Worm (Caenorhabditis elegans) whole organism, midembryonic: ENCODE results near the gene Y17G7B.21.
A peak's percentile ranks its signal among the peaks of the same experiment; 100 is the strongest.

Experiments
- T22C8.4 ChIP-seq: fragments of 200-800 bp; sonication (Bioruptor generic); IDR thresholded peaks from 2 replicates; pipeline ENCODE4 v1.3.6; 2022; ENCODE audit warnings: missing genetic modification characterization, missing compliant biosample characterization
- cog-1 ChIP-seq: sonication (generic microtip); optimal IDR thresholded peaks from 2 replicates; lab custom pipeline; 2016; ENCODE audit warnings: missing genetic modification characterization, missing compliant biosample characterization
- flt-1 ChIP-seq: fragments of 200-800 bp; sonication (Bioruptor generic); IDR thresholded peaks from 2 replicates; pipeline ENCODE4 v1.3.6; 2022; ENCODE audit warnings: missing genetic modification characterization, missing compliant biosample characterization
- klf-2 ChIP-seq: fragments of 200-800 bp; sonication (Bioruptor generic); conservative IDR thresholded peaks from 2 replicates; pipeline ENCODE4 v1.3.6; 2022; ENCODE audit warnings: missing genetic modification reagents, missing genetic modification characterization, missing compliant biosample characterization
- med-1 ChIP-seq: sonication (generic microtip); optimal IDR thresholded peaks from 2 replicates; lab custom pipeline; 2017; ENCODE audit warnings: missing genetic modification characterization, mild to moderate bottlenecking, missing compliant biosample characterization, antibody characterized with exemption, missing genetic modification reagents; ENCODE audit not compliant: insufficient read depth
- ref-1 ChIP-seq: fragments of 200-800 bp; sonication (Bioruptor generic); conservative IDR thresholded peaks from 2 replicates; pipeline ENCODE4 v1.3.6; 2022; ENCODE audit warnings: missing genetic modification reagents, missing genetic modification characterization, missing compliant biosample characterization
- tab-1 ChIP-seq: fragments of 200-800 bp; sonication (Bioruptor generic); IDR thresholded peaks from 2 replicates; pipeline ENCODE4 v1.3.6; 2022; ENCODE audit warnings: missing genetic modification characterization, missing compliant biosample characterization
- ztf-23 ChIP-seq: fragments of 200-800 bp; sonication (Bioruptor generic); IDR thresholded peaks from 2 replicates; pipeline ENCODE4 v1.3.6; 2022; ENCODE audit warnings: missing genetic modification reagents, missing genetic modification characterization, missing compliant biosample characterization
- ztf-29 ChIP-seq: fragments of 200-800 bp; sonication (Bioruptor generic); IDR thresholded peaks from 2 replicates; pipeline ENCODE4 v1.3.6; 2022; ENCODE audit warnings: missing genetic modification reagents, missing genetic modification characterization, missing compliant biosample characterization

Gene Y17G7B.21

DNA sequence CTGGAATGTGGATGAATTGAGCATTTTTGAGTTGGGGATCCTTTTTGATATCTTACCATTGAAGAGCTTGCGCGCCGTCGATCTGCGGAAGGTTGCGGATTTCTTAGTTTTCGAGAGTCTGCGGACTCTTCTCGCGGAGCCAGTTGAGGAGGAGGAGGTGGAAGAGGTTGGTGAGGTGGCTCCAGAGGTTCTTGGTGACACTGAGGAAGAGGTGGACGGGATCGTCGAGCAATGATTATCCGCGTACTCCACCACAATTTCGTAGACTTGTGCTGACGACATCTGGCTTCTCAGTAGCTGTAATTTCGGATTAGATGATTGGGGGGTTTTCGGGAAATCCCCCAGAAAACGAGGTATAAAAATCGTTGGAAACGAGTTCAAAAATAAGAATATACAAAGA is at the start of gene Y17G7B.21:
Gene Y17G7B.21 (minus strand): TSS at position 299 of the 400 bp plus-strand sequence.
- 0 out of 2 replicates have a peak, but pooled peaks have one; percentile 50 for TF ChIP-seq flt-1 (GFP tag; lab: Robert Waterston, UW)
- no peak for TF ChIP-seq med-1 (GFP tag; lab: Kevin White, UChicago)
- no peak for TF ChIP-seq klf-2
- TF ChIP-seq T22C8.4 (GFP tag; lab: Robert Waterston, UW): no peak

DNA sequence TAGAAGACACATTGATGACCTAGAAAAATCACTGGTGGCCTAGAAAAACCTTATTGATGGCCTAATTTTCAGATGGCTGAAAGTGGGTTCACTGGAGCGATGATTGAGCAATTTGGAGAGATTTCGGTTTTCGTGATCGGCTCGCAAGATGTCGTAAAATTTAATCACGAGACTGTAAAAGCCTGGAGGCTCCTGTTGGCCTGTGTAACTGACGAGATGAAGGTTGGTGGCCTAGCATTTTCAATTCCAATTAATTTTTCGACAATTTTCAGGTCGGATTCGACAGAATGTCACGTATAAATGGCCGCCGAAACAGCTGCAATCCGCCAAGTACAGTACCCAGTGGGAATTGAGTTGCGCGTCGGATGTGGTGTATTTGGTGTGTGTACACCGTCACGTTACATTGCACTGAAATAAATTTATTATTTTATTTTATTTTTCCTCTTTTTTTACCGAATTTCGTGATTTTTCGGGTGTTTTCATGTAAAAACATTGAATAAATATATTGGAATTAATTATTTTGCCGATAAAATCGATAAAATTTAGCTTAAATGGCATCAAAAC is 45.9 kb upstream of the Y17G7B.21 start, which contains the start of gene Y17G7B.12:
Gene Y17G7B.12 (plus strand): TSS at position 547 of the 564 bp plus-strand sequence.
- TF ChIP-seq ref-1 (GFP tag; lab: Robert Waterston, UW) (no peak), ztf-29 (GFP tag; lab: Robert Waterston, UW) (no peak), T22C8.4 (GFP tag; lab: Robert Waterston, UW) (no peak), klf-2 (no peak), flt-1 (GFP tag; lab: Robert Waterston, UW) (no peak), cog-1 (no peak), med-1 (GFP tag; lab: Kevin White, UChicago) (no peak), ztf-23 (GFP tag; lab: Robert Waterston, UW) (no peak), tab-1 (GFP tag; lab: Robert Waterston, UW) (no peak)

- TF ChIP-seq flt-1 (GFP tag; lab: Robert Waterston, UW) (no peak), med-1 (GFP tag; lab: Kevin White, UChicago) (no peak), T22C8.4 (GFP tag; lab: Robert Waterston, UW) (no peak), klf-2 (no peak), tab-1 (GFP tag; lab: Robert Waterston, UW) (no peak), ztf-29 (GFP tag; lab: Robert Waterston, UW) (no peak), ref-1 (GFP tag; lab: Robert Waterston, UW) (no peak), ztf-23 (GFP tag; lab: Robert Waterston, UW) (no peak), cog-1 (no peak)
These were observed 31.3 kb upstream of the Y17G7B.21 start, which contains the start of gene glb-29 for ce11 chrII:12008772-12009171. glb-29 (plus strand) TSS chrII:12009072.

ce11 chrII:12006575-12007098 is 29.2 kb upstream of the Y17G7B.21 start, which contains the start of gene mcm-2:
mcm-2 (minus strand) TSS chrII:12006625.
- TF ChIP-seq med-1 (GFP tag; lab: Kevin White, UChicago) (no peak), ref-1 (GFP tag; lab: Robert Waterston, UW) (no peak), ztf-23 (GFP tag; lab: Robert Waterston, UW) (0 out of 2 replicates have a peak, but pooled peaks have one; percentile 25)

DNA sequence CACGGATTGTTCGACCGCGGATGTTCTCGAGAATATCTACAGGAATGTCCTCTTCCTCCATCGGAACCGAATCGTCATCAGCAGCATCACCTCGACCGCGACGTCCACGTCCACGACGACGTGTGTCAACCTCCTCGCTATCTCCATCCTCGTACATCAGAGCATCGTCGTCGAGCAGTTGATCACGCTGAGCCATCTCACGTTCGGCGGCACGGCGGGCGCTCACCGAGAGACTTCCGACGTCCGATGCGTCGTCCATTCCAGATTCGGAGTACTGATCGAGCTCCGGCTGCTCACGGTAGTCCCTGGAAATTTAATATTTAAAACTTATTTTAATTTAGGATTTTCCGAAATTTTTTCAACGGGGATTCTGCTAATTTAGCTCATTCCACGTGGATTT is 28.5 kb upstream of the Y17G7B.21 start:
- TF ChIP-seq ztf-29 (GFP tag; lab: Robert Waterston, UW): no peak
- TF ChIP-seq klf-2: no peak
- no peak for TF ChIP-seq med-1 (GFP tag; lab: Kevin White, UChicago)
- TF ChIP-seq cog-1: no peak
- no peak for TF ChIP-seq ref-1 (GFP tag; lab: Robert Waterston, UW)
- no peak for TF ChIP-seq ztf-23 (GFP tag; lab: Robert Waterston, UW)
- no peak for TF ChIP-seq T22C8.4 (GFP tag; lab: Robert Waterston, UW)
- TF ChIP-seq flt-1 (GFP tag; lab: Robert Waterston, UW): no peak
- no peak for TF ChIP-seq tab-1 (GFP tag; lab: Robert Waterston, UW)

ce11 chrII:11998903-11999302 is 21.4 kb upstream of the Y17G7B.21 start, which contains the start of gene Y17G7B.23:
Y17G7B.23 (plus strand) TSS chrII:11999203.
- no peak for TF ChIP-seq cog-1
- no peak for TF ChIP-seq ztf-23 (GFP tag; lab: Robert Waterston, UW)
- no peak for TF ChIP-seq ztf-29 (GFP tag; lab: Robert Waterston, UW)
- no peak for TF ChIP-seq tab-1 (GFP tag; lab: Robert Waterston, UW)
- TF ChIP-seq klf-2: no peak
- TF ChIP-seq med-1 (GFP tag; lab: Kevin White, UChicago): no peak
- TF ChIP-seq flt-1 (GFP tag; lab: Robert Waterston, UW): no peak
- no peak for TF ChIP-seq ref-1 (GFP tag; lab: Robert Waterston, UW)
- TF ChIP-seq T22C8.4 (GFP tag; lab: Robert Waterston, UW): no peak

DNA sequence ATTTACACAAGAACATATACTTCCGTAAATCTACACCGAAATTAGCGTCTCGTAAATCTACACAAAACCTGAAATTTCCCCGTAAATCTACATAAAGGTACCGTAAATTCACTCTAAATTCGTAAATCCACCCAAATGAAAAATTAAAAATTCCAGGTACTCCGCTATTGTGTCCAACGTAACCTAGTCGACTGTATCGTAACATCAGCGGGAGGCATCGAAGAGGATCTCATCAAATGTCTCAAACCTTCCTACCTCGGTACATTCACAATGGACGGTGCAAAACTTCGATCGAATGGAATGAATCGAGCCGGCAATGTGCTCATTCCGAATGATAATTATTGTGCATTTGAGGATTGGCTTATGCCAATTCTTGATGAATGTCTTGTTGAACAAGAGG is 17.5 kb upstream of the Y17G7B.21 start:
- TF ChIP-seq ref-1 (GFP tag; lab: Robert Waterston, UW) (no peak), ztf-29 (GFP tag; lab: Robert Waterston, UW) (no peak), ztf-23 (GFP tag; lab: Robert Waterston, UW) (no peak), klf-2 (no peak), cog-1 (no peak), flt-1 (GFP tag; lab: Robert Waterston, UW) (no peak), T22C8.4 (GFP tag; lab: Robert Waterston, UW) (no peak), tab-1 (GFP tag; lab: Robert Waterston, UW) (no peak), med-1 (GFP tag; lab: Kevin White, UChicago) (no peak)

- TF ChIP-seq tab-1 (GFP tag; lab: Robert Waterston, UW): no peak
- TF ChIP-seq T22C8.4 (GFP tag; lab: Robert Waterston, UW): no peak
- TF ChIP-seq ztf-23 (GFP tag; lab: Robert Waterston, UW): no peak
- TF ChIP-seq cog-1: no peak
- TF ChIP-seq med-1 (GFP tag; lab: Kevin White, UChicago): no peak
- TF ChIP-seq flt-1 (GFP tag; lab: Robert Waterston, UW): no peak
- no peak for TF ChIP-seq ref-1 (GFP tag; lab: Robert Waterston, UW)
- TF ChIP-seq ztf-29 (GFP tag; lab: Robert Waterston, UW): no peak
- TF ChIP-seq klf-2: no peak
These were observed 15.2 kb upstream of the Y17G7B.21 start, which contains the start of gene dhps-1 for ce11 chrII:11992701-11993100. dhps-1 (plus strand) TSS chrII:11993001.

- TF ChIP-seq ztf-23 (GFP tag; lab: Robert Waterston, UW) (no peak), tab-1 (GFP tag; lab: Robert Waterston, UW) (no peak), med-1 (GFP tag; lab: Kevin White, UChicago) (no peak)
These were observed 11.3 kb upstream of the Y17G7B.21 start, which contains the start of gene Y17G7B.3 for ce11 chrII:11988724-11989123. Y17G7B.3 (plus strand) TSS chrII:11989024.
